Fruit fly (Drosophila melanogaster): Measurements from ENCODE around the gene sgl.

sgl gene

dm6 chr3L:6995364-6995749 lies 30.8 kb upstream of the sgl start:
- TF ChIP-seq E2f2 (GFP tag; IDR thresholded peaks at IDR 0.05) (peak; percentile 35; the same call in 1 of the 2 replicates), Dp (GFP tag; optimal IDR thresholded peaks at IDR 0.05) (peak; percentile 46), pita (GFP tag; optimal IDR thresholded peaks at IDR 0.05) (peak; percentile 34), Dip2 (GFP tag; IDR thresholded peaks at IDR 0.05) (peak; percentile 81), CTCF (GFP tag; optimal IDR thresholded peaks at IDR 0.05) (peak; percentile 91), CG34224 (GFP tag; IDR thresholded peaks at IDR 0.05; ENCODE audit: partially characterized antibody) (no peak)

dm6 chr3L:6994464-6995363 lies 30.2 kb upstream of the sgl start:
- TF ChIP-seq Dip2 (GFP tag; IDR thresholded peaks at IDR 0.05) (peak; percentile 66), Bgb (GFP tag; IDR thresholded peaks at IDR 0.05; ENCODE audit: partially characterized antibody) (peak; percentile 47), CG7928 (GFP tag; optimal IDR thresholded peaks at IDR 0.05) (peak; percentile 90), Dp (GFP tag; optimal IDR thresholded peaks at IDR 0.05) (peak; percentile 62), CG2712 (tag; optimal IDR thresholded peaks at IDR 0.05) (peak; percentile 10), CG10267 (tag; optimal IDR thresholded peaks at IDR 0.05) (peak; percentile 16), vvl (GFP tag; IDR thresholded peaks at IDR 0.05) (peak; percentile 17; the same call in 1 of the 2 replicates), CG14710 (tag; optimal IDR thresholded peaks at IDR 0.05) (peak; percentile 29), pita (GFP tag; optimal IDR thresholded peaks at IDR 0.05) (peak; percentile 60), knrl (GFP tag; IDR thresholded peaks at IDR 0.05; ENCODE audit: partially characterized antibody) (peak; percentile 38; the same call in 1 of the 3 replicates), CG3281 (GFP tag; optimal IDR thresholded peaks at IDR 0.05) (peak; percentile 87), pzg (GFP tag; optimal IDR thresholded peaks at IDR 0.05) (peak; percentile 38), CG6791 (GFP tag; IDR thresholded peaks at IDR 0.05; ENCODE audit: partially characterized antibody) (peak; percentile 7; the same call in 1 of the 3 replicates), Rfx (GFP tag; IDR thresholded peaks at IDR 0.05) (0 out of 2 replicates have a peak, but pooled peaks have one; percentile 12), CTCF (GFP tag; optimal IDR thresholded peaks at IDR 0.05) (peak; percentile 91), E2f2 (GFP tag; IDR thresholded peaks at IDR 0.05) (peak; percentile 78), amos (GFP tag; IDR thresholded peaks at IDR 0.05; ENCODE audit: partially characterized antibody) (0 out of 2 replicates have a peak, but pooled peaks have one; percentile 4), CG42726 (GFP tag; IDR thresholded peaks at IDR 0.05; ENCODE audit: partially characterized antibody) (peak; percentile 15; the same call in 1 of the 2 replicates), trem (tag; optimal IDR thresholded peaks at IDR 0.05) (peak; percentile 68), CG2199 (GFP tag; IDR thresholded peaks at IDR 0.05) (0 out of 3 replicates have a peak, but pooled peaks have one; percentile 9), Sry-δ (GFP tag; optimal IDR thresholded peaks at IDR 0.05) (peak; percentile 19), CG15514 (GFP tag; optimal IDR thresholded peaks at IDR 0.05) (peak; percentile 22), CG32532 (GFP tag; IDR thresholded peaks at IDR 0.05) (peak; percentile 28; the same call in 1 of the 2 replicates), abd-A (tag; optimal IDR thresholded peaks at IDR 0.05) (peak; percentile 42), CG14014 (GFP tag; IDR thresholded peaks at IDR 0.05) (peak; percentile 5; the same call in 1 of the 2 replicates)

- no peak for TF ChIP-seq CG15479 (GFP tag; optimal IDR thresholded peaks at IDR 0.05)
- no peak for TF ChIP-seq H2.0 (GFP tag; IDR thresholded peaks at IDR 0.05)
- no peak for TF ChIP-seq gt (GFP tag; IDR thresholded peaks at IDR 0.05)
- no peak for TF ChIP-seq CG6654 (GFP tag; optimal IDR thresholded peaks at IDR 0.05)
- 0 out of 2 replicates have a peak, but pooled peaks have one; percentile 33 for TF ChIP-seq ara (GFP tag; IDR thresholded peaks at IDR 0.05)
- TF ChIP-seq CG3995 (GFP tag; optimal IDR thresholded peaks at IDR 0.05): no peak
- no peak for TF ChIP-seq Hey (tag; optimal IDR thresholded peaks at IDR 0.05)
- no peak for TF ChIP-seq nom (GFP tag; optimal IDR thresholded peaks at IDR 0.05)
- TF ChIP-seq CG18262 (tag; optimal IDR thresholded peaks at IDR 0.05): peak; percentile 30
- no peak for TF ChIP-seq ato (GFP tag; IDR thresholded peaks at IDR 0.05; ENCODE audit: partially characterized antibody)
- TF ChIP-seq Med (GFP tag): no peak
- no peak for TF ChIP-seq CG1529 (GFP tag; optimal IDR thresholded peaks at IDR 0.05)
- TF ChIP-seq Atf-2 (GFP tag; optimal IDR thresholded peaks at IDR 0.05): no peak
- peak; percentile 64 for TF ChIP-seq CG4404 (GFP tag; IDR thresholded peaks at IDR 0.05)
- TF ChIP-seq CG12769 (tag; optimal IDR thresholded peaks at IDR 0.05): no peak
- no peak for TF ChIP-seq CG6683 (GFP tag; optimal IDR thresholded peaks at IDR 0.05)
- no peak for TF ChIP-seq caup (GFP tag; optimal IDR thresholded peaks at IDR 0.05; ENCODE audit: severe bottlenecking)
- no peak for TF ChIP-seq klu (GFP tag; IDR thresholded peaks at IDR 0.05)
- TF ChIP-seq peb (GFP tag; IDR thresholded peaks at IDR 0.05): no peak
- no peak for TF ChIP-seq Taf1 (GFP tag; IDR thresholded peaks at IDR 0.05)
Observed at dm6 chr3L:6993350-6993749, 28.8 kb upstream of the sgl start.

Measured in whole organism, embryonic.